Worm (Caenorhabditis elegans) whole organism, L1 larva: ENCODE data around the gene gst-23.

Experiments used
- F16B12.6 ChIP-seq: fragments of 150-350 bp; optimal IDR thresholded peaks from 2 replicates; lab custom pipeline; 2014; ENCODE audit warnings: missing biosample characterization, missing genetic modification characterization
- Y116A8C.19 ChIP-seq: sonication (generic microtip); optimal IDR thresholded peaks from 2 replicates; lab custom pipeline; 2016; ENCODE audit warnings: missing compliant biosample characterization, missing genetic modification characterization, borderline replicate concordance
- aha-1 ChIP-seq: fragments of 150-350 bp; optimal IDR thresholded peaks from 2 replicates; lab custom pipeline; 2014; ENCODE audit warnings: missing biosample characterization, missing genetic modification characterization
- alr-1 ChIP-seq: fragments of 200-800 bp; sonication (Bioruptor generic); optimal IDR thresholded peaks from 2 replicates; lab custom pipeline; 2018; ENCODE audit warnings: borderline replicate concordance, mild to moderate bottlenecking, missing genetic modification characterization, missing compliant biosample characterization
- aly-2 ChIP-seq: fragments of 150-350 bp; optimal IDR thresholded peaks from 2 replicates; lab custom pipeline; 2014; ENCODE audit warnings: missing biosample characterization, missing genetic modification characterization
- blmp-1 ChIP-seq: fragments of 150-350 bp; optimal IDR thresholded peaks from 2 replicates; lab custom pipeline; 2014; ENCODE audit warnings: missing biosample characterization, missing genetic modification characterization
- ceh-8 ChIP-seq: fragments of 200-800 bp; sonication (Bioruptor generic); optimal IDR thresholded peaks from 2 replicates; lab custom pipeline; 2018; ENCODE audit warnings: mild to moderate bottlenecking, missing genetic modification characterization, moderate library complexity, missing compliant biosample characterization
- ceh-88 ChIP-seq: fragments of 200-800 bp; sonication (Bioruptor generic); IDR thresholded peaks from 2 replicates; pipeline ENCODE4 v1.3.6; 2022; ENCODE audit warnings: missing genetic modification characterization, missing compliant biosample characterization
- dpl-1 ChIP-seq, 3 experiments: fragments of 150-350 bp in 2 of 3; sonication (generic microtip) in 1 of 3; optimal IDR thresholded peaks; 2 replicates each; lab custom pipeline; 2014 to 2017; ENCODE audit warnings: missing biosample characterization in 3 of 3, missing genetic modification characterization in 3 of 3, missing genetic modification reagents in 3 of 3
- efl-1 ChIP-seq, 4 experiments: fragments of 150-350 bp; optimal IDR thresholded peaks in 3 of 4; peaks in 1 of 4; 1 replicate in 1 of 4; 2 replicates in 3 of 4; lab custom pipeline; 2014; ENCODE audit warnings: missing biosample characterization in 2 of 4, missing genetic modification characterization in 2 of 4, missing genetic modification reagents in 2 of 4
- efl-3 ChIP-seq: fragments of 200-800 bp; sonication (Bioruptor generic); optimal IDR thresholded peaks from 2 replicates; lab custom pipeline; 2018; ENCODE audit warnings: mild to moderate bottlenecking, missing genetic modification characterization, missing compliant biosample characterization
- ets-5 ChIP-seq: fragments of 200-800 bp; sonication (Bioruptor generic); IDR thresholded peaks from 2 replicates; pipeline ENCODE4 v1.3.6; 2022; ENCODE audit warnings: missing genetic modification characterization, missing compliant biosample characterization
- fkh-4 ChIP-seq: sonication (generic microtip); optimal IDR thresholded peaks from 2 replicates; lab custom pipeline; 2016; ENCODE audit warnings: missing compliant biosample characterization, missing genetic modification characterization, borderline replicate concordance
- fkh-8 ChIP-seq: sonication (generic microtip); optimal IDR thresholded peaks from 2 replicates; lab custom pipeline; 2016; ENCODE audit warnings: mild to moderate bottlenecking, missing genetic modification characterization, missing compliant biosample characterization
- fos-1 ChIP-seq: fragments of 150-350 bp; optimal IDR thresholded peaks from 2 replicates; lab custom pipeline; 2014; ENCODE audit warnings: missing biosample characterization, missing genetic modification characterization
- grh-1 ChIP-seq: fragments of 200-800 bp; sonication (Bioruptor generic); IDR thresholded peaks from 2 replicates; pipeline ENCODE4 v1.3.6; 2022; ENCODE audit warnings: missing genetic modification reagents, missing genetic modification characterization, missing compliant biosample characterization
- hpl-2 ChIP-seq: fragments of 150-350 bp; optimal IDR thresholded peaks from 2 replicates; lab custom pipeline; 2014; ENCODE audit warnings: missing biosample characterization, missing genetic modification reagents, missing genetic modification characterization
- irx-1 ChIP-seq: sonication (generic microtip); optimal IDR thresholded peaks from 2 replicates; lab custom pipeline; 2016; ENCODE audit warnings: missing genetic modification characterization, missing compliant biosample characterization
- lin-14 ChIP-seq: fragments of 200-800 bp; sonication (Bioruptor generic); optimal IDR thresholded peaks from 2 replicates; lab custom pipeline; 2018; ENCODE audit warnings: mild to moderate bottlenecking, missing genetic modification characterization, moderate library complexity, missing compliant biosample characterization
- lin-35 ChIP-seq, 2 experiments: fragments of 150-350 bp; optimal IDR thresholded peaks; 2 replicates each; lab custom pipeline; 2014; ENCODE audit warnings: missing biosample characterization in 2 of 2, missing genetic modification characterization in 2 of 2, missing genetic modification reagents in 2 of 2
- lin-39 ChIP-seq: fragments of 150-350 bp; optimal IDR thresholded peaks from 2 replicates; lab custom pipeline; 2014; ENCODE audit warnings: missing biosample characterization, missing genetic modification reagents, missing genetic modification characterization
- lsy-2 ChIP-seq, 2 experiments: fragments of 150-350 bp; optimal IDR thresholded peaks; 2 replicates each; lab custom pipeline; 2014; ENCODE audit warnings: missing biosample characterization in 2 of 2, missing genetic modification characterization in 2 of 2
- mep-1 ChIP-seq: fragments of 150-350 bp; optimal IDR thresholded peaks from 2 replicates; lab custom pipeline; 2014; ENCODE audit warnings: missing biosample characterization, missing genetic modification characterization
- nhr-11 ChIP-seq: fragments of 150-350 bp; optimal IDR thresholded peaks from 2 replicates; lab custom pipeline; 2014; ENCODE audit warnings: missing biosample characterization, missing genetic modification characterization
- nhr-12 ChIP-seq: sonication (generic microtip); optimal IDR thresholded peaks from 2 replicates; lab custom pipeline; 2017; ENCODE audit warnings: missing biosample characterization, missing genetic modification characterization
- nhr-19 ChIP-seq: fragments of 200-800 bp; sonication (Bioruptor generic); conservative IDR thresholded peaks from 2 replicates; pipeline ENCODE4 v1.3.6; 2022; ENCODE audit warnings: missing genetic modification characterization, missing compliant biosample characterization
- nhr-20 ChIP-seq: sonication (generic microtip); optimal IDR thresholded peaks from 2 replicates; lab custom pipeline; 2016; ENCODE audit warnings: mild to moderate bottlenecking, missing genetic modification characterization, missing compliant biosample characterization
- nhr-28 ChIP-seq: fragments of 150-350 bp; optimal IDR thresholded peaks from 2 replicates; lab custom pipeline; 2014; ENCODE audit warnings: missing biosample characterization, missing genetic modification characterization
- nhr-47 ChIP-seq: sonication (generic microtip); optimal IDR thresholded peaks from 2 replicates; lab custom pipeline; 2016; ENCODE audit warnings: mild to moderate bottlenecking, missing genetic modification characterization, moderate library complexity, missing compliant biosample characterization
- nhr-71 ChIP-seq: sonication (generic microtip); optimal IDR thresholded peaks from 2 replicates; lab custom pipeline; 2016; ENCODE audit warnings: mild to moderate bottlenecking, missing genetic modification characterization, moderate library complexity, missing compliant biosample characterization
- nhr-76 ChIP-seq: sonication (generic microtip); optimal IDR thresholded peaks from 2 replicates; lab custom pipeline; 2017; ENCODE audit warnings: missing biosample characterization, missing genetic modification characterization
- nhr-90 ChIP-seq: sonication (generic microtip); optimal IDR thresholded peaks from 2 replicates; lab custom pipeline; 2016; ENCODE audit warnings: mild to moderate bottlenecking, missing genetic modification characterization, missing compliant biosample characterization; ENCODE audit not compliant: poor library complexity
- pax-3 ChIP-seq: fragments of 200-800 bp; sonication (Bioruptor generic); optimal IDR thresholded peaks from 2 replicates; lab custom pipeline; 2018; ENCODE audit warnings: mild to moderate bottlenecking, missing genetic modification characterization, moderate library complexity, missing compliant biosample characterization
- rnt-1 ChIP-seq: sonication (generic microtip); optimal IDR thresholded peaks from 2 replicates; lab custom pipeline; 2016; ENCODE audit warnings: mild to moderate bottlenecking, missing genetic modification characterization, moderate library complexity, missing compliant biosample characterization
- snpc-4 ChIP-seq: fragments of 150-350 bp; optimal IDR thresholded peaks from 2 replicates; lab custom pipeline; 2014; ENCODE audit warnings: missing biosample characterization, missing genetic modification characterization
- snu-23 ChIP-seq: sonication (generic microtip); optimal IDR thresholded peaks from 2 replicates; lab custom pipeline; 2016; ENCODE audit warnings: missing genetic modification characterization, missing compliant biosample characterization
- sox-4 ChIP-seq: sonication (generic microtip); optimal IDR thresholded peaks from 2 replicates; lab custom pipeline; 2016; ENCODE audit warnings: missing genetic modification characterization, missing compliant biosample characterization
- sptf-1 ChIP-seq: fragments of 150-350 bp; optimal IDR thresholded peaks from 2 replicates; lab custom pipeline; 2014; ENCODE audit warnings: missing biosample characterization, missing genetic modification characterization
- swsn-7 ChIP-seq: sonication (generic microtip); optimal IDR thresholded peaks from 2 replicates; lab custom pipeline; 2016; ENCODE audit warnings: missing genetic modification characterization, missing compliant biosample characterization
- tlp-1 ChIP-seq: fragments of 150-350 bp; optimal IDR thresholded peaks from 2 replicates; lab custom pipeline; 2014; ENCODE audit warnings: missing biosample characterization, missing genetic modification characterization
- unc-30 ChIP-seq: sonication (generic microtip); optimal IDR thresholded peaks from 2 replicates; lab custom pipeline; 2017; ENCODE audit warnings: missing biosample characterization, missing genetic modification characterization
- unc-86 ChIP-seq: sonication (generic microtip); optimal IDR thresholded peaks from 2 replicates; lab custom pipeline; 2016; ENCODE audit warnings: missing genetic modification characterization, missing compliant biosample characterization

The gst-23 gene

ce11 chrV:3278101-3278639 lies 35.1 kb downstream of the gst-23 start, which contains the start of gene fbxa-64:
fbxa-64 (minus strand) TSS chrV:3278151.
- TF ChIP-seq snpc-4: no peak
- TF ChIP-seq swsn-7: peak; percentile 7
- TF ChIP-seq blmp-1 (tag; lab: Kevin White, UChicago): peak; percentile 14
- TF ChIP-seq unc-30: no peak
- no peak for TF ChIP-seq nhr-76
- peak; percentile 44 for TF ChIP-seq snu-23 (GFP tag; lab: Kevin White, UChicago)
- TF ChIP-seq lsy-2 (tag; optimal IDR thresholded peaks at IDR 0.05; lab: Kevin White, UChicago): peak in 1 of 2 experiments; percentile 2
- TF ChIP-seq lin-35 (GFP tag; optimal IDR thresholded peaks at IDR 0.05; lab: Kevin White, UChicago): peak; percentile 27 to 46
- TF ChIP-seq fos-1 (tag; lab: Kevin White, UChicago): no peak
- TF ChIP-seq ceh-88 (GFP tag; lab: Robert Waterston, UW): no peak
- peak; percentile 83 for TF ChIP-seq F16B12.6 (tag; lab: Kevin White, UChicago)
- no peak for TF ChIP-seq efl-3 (GFP tag; lab: Kevin White, UChicago)
- no peak for TF ChIP-seq sox-4 (tag; lab: Kevin White, UChicago)
- TF ChIP-seq nhr-20: peak; percentile 10
- peak; percentile 21 for TF ChIP-seq nhr-47 (tag; lab: Kevin White, UChicago)
- peak; percentile 21 for TF ChIP-seq nhr-71 (tag; lab: Kevin White, UChicago)
- peak; percentile 24 to 38 for TF ChIP-seq efl-1 (optimal IDR thresholded peaks at IDR 0.05; lab: Kevin White, UChicago)
- peak; percentile 39 to 94 for TF ChIP-seq efl-1 (GFP tag; optimal IDR thresholded peaks at IDR 0.05 in 1 of 2; lab: Kevin White, UChicago)
- TF ChIP-seq mep-1 (tag; lab: Kevin White, UChicago): peak; percentile 50
- TF ChIP-seq dpl-1 (GFP tag; optimal IDR thresholded peaks at IDR 0.05; lab: Kevin White, UChicago): peak in 2 of 3 experiments; percentile 26 to 53

DNA sequence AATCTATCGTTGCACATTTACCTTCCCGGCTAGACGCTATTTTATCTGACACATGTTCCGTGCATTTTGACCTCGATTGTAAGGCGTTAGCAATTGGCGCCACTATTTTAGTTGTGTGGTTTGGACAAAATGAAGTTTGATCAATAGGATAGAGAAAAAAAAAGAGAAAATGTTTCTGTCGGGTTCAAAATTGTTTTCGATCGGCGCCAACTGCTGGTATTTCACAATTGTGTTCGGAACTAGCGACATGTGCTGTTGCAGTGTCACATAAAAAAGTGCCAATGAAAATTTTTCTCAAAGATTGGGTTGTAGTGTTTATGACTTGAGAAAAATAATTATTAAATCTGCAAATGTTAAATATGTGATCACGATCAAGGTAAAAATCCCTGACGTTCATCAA lies 36.1 kb downstream of the gst-23 start:
- TF ChIP-seq hpl-2 (GFP tag; lab: Kevin White, UChicago) (no peak), snu-23 (GFP tag; lab: Kevin White, UChicago) (no peak), aly-2 (tag; lab: Kevin White, UChicago) (no peak), nhr-71 (tag; lab: Kevin White, UChicago) (peak; percentile 35), lin-39 (no peak), rnt-1 (peak; percentile 65), fkh-4 (no peak), fos-1 (tag; lab: Kevin White, UChicago) (no peak), efl-3 (GFP tag; lab: Kevin White, UChicago) (no peak), tlp-1 (tag; lab: Kevin White, UChicago) (no peak), ets-5 (GFP tag; lab: Robert Waterston, UW) (no peak), unc-86 (no peak), lin-14 (peak; percentile 53), snpc-4 (no peak), pax-3 (tag; lab: Kevin White, UChicago) (no peak), aha-1 (no peak)

DNA sequence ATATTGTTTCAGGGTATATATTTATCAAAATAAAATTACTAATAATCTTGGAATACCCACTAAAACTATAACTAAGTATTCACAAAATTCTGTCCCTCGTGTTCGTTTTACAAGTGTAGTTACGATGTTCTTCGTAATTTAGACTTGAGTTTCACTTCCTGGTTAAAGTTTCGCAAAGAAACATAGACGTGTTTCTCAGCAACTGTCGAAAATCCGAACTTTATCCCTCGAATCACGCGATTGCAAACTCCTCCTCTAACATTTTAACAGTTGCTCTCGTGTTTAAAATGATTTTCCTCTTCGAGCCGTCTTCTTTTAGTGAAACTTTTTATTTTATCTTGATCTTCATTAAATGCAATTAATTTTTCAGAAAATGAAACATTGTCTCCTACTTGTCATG lies 36.9 kb downstream of the gst-23 start, which contains the start of gene T28A11.2:
Gene T28A11.2, plus strand, starts transcription at position 371 of the 400 bp plus-strand sequence.
- TF ChIP-seq ceh-88 (GFP tag; lab: Robert Waterston, UW): no peak
- TF ChIP-seq Y116A8C.19 (tag; lab: Kevin White, UChicago): no peak
- TF ChIP-seq snu-23 (GFP tag; lab: Kevin White, UChicago): no peak
- TF ChIP-seq efl-1 (optimal IDR thresholded peaks at IDR 0.05; lab: Kevin White, UChicago): no peak
- TF ChIP-seq efl-1 (GFP tag; optimal IDR thresholded peaks at IDR 0.05 in 1 of 2; lab: Kevin White, UChicago): peak in 1 of 2 experiments; percentile 53
- peak; percentile 56 for TF ChIP-seq nhr-71 (tag; lab: Kevin White, UChicago)
- peak; percentile 44 for TF ChIP-seq rnt-1
- peak; percentile 14; the same call in 1 of the 2 replicates for TF ChIP-seq nhr-19 (GFP tag; lab: Robert Waterston, UW)
- peak; percentile 42 for TF ChIP-seq lin-14

- TF ChIP-seq ets-5 (GFP tag; lab: Robert Waterston, UW) (no peak), rnt-1 (peak; percentile 16)
Observed at ce11 chrV:3281523-3281922, 38.4 kb downstream of the gst-23 start, which contains the start of gene T28A11.25. T28A11.25 (plus strand) TSS chrV:3281823.

ce11 chrV:3282957-3283356 lies 39.9 kb downstream of the gst-23 start, which contains the start of gene str-64:
str-64 (plus strand) TSS chrV:3283257.
- no peak for TF ChIP-seq irx-1
- TF ChIP-seq nhr-12 (tag; lab: Kevin White, UChicago): no peak
- no peak for TF ChIP-seq nhr-28 (tag; lab: Kevin White, UChicago)
- TF ChIP-seq blmp-1 (tag; lab: Kevin White, UChicago): no peak
- TF ChIP-seq ceh-8 (GFP tag; lab: Kevin White, UChicago): no peak
- TF ChIP-seq efl-1 (optimal IDR thresholded peaks at IDR 0.05; lab: Kevin White, UChicago): no peak
- no peak for TF ChIP-seq efl-1 (GFP tag; optimal IDR thresholded peaks at IDR 0.05 in 1 of 2; lab: Kevin White, UChicago)
- TF ChIP-seq Y116A8C.19 (tag; lab: Kevin White, UChicago): no peak
- TF ChIP-seq pax-3 (tag; lab: Kevin White, UChicago): no peak
- TF ChIP-seq fkh-8 (tag; lab: Kevin White, UChicago): no peak
- TF ChIP-seq fkh-4: no peak
- no peak for TF ChIP-seq alr-1
- TF ChIP-seq sptf-1: no peak
- TF ChIP-seq nhr-90 (tag; lab: Kevin White, UChicago): no peak
- no peak for TF ChIP-seq grh-1
- TF ChIP-seq nhr-11 (tag; lab: Kevin White, UChicago): no peak
- TF ChIP-seq, all 84 proteins: peak for 0
